Fruit fly (Drosophila melanogaster) S2 (cell line): ENCODE results near the gene Pak3.

Source experiments
- CG8478 ChIP-seq: fragments of >200 bp; optimal IDR thresholded peaks from 2 replicates; lab custom pipeline; 2018
- CTCF ChIP-seq, 2 experiments: fragments of >200 bp; optimal IDR thresholded peaks; 2 replicates each; lab custom pipeline; 2018

Pak3 gene

DNA sequence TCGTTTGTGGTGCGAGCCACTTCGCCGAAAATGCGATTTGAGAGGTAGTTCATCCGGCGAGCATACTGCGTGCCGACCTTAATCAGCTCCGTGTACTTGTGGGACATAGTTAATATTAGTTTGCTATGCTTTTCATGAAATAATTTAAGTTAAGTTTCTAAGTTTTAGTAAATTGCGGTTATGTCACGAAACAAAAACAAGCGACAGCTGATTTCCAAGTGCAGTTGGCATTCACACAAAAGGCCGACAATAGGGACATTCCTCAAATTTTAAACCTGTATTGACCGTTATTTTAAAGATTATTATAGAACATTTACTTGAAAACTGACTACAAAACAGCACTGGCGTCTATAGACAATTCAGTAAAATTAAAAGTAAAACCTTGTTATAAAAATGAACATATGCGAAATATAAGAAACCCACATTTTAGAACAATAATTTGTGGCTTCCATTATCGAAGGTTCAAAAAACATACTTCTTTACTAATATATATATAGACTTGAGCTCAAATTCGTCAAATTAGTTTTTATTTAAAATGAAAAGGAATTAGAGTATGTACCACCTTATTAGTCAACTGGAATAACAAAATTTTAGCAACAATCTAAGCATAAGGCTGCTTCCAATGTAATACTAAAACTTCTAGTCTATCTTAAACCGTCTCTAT, 17.1 kb downstream of the Pak3 start, which contains the start of gene mRpS33:
mRpS33 (minus strand) TSS at position 224 of the 664 bp plus-strand sequence.
- no peak for TF ChIP-seq CG8478 (lab: Kevin White, UChicago)
- no peak for TF ChIP-seq CTCF (optimal IDR thresholded peaks at IDR 0.05; lab: Kevin White, UChicago)

dm6 chr3R:16434599-16434998, 19.0 kb downstream of the Pak3 start, which contains the start of gene CG14881:
CG14881 (plus strand) TSS chr3R:16434899.
- TF ChIP-seq CTCF (optimal IDR thresholded peaks at IDR 0.05; lab: Kevin White, UChicago) (no peak), CG8478 (lab: Kevin White, UChicago) (no peak)

DNA sequence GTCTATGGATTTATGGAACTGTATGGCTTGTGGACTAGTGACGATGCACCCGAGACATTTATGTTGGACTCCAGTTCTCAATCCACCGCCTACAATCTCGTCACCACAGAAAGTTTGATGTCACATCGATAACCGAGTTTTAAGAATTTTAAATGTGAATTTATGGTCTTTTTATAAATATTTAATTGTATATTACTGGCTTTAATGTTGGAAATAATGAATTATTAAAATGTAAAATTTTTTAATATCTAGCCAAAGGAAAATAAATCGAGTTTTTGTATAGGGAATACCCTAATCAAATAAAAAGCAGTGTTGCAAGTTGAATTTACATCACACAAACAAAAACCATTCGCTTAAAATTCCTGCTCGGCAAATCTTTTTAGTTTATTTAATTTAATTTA, 21.0 kb downstream of the Pak3 start, which contains the start of gene Fntb:
Fntb (plus strand) TSS at position 334 of the 401 bp plus-strand sequence.
- TF ChIP-seq CG8478 (lab: Kevin White, UChicago): no peak

- TF ChIP-seq CTCF (optimal IDR thresholded peaks at IDR 0.05; lab: Kevin White, UChicago) (peak; percentile 97 to 98), CG8478 (lab: Kevin White, UChicago) (no peak)
Observed at dm6 chr3R:16431707-16432106, 21.9 kb downstream of the Pak3 start.

- TF ChIP-seq CG8478 (lab: Kevin White, UChicago) (no peak), CTCF (optimal IDR thresholded peaks at IDR 0.05; lab: Kevin White, UChicago) (no peak)
Observed at dm6 chr3R:16430381-16430780, 23.2 kb downstream of the Pak3 start, which contains the start of gene CG31279. CG31279 (plus strand) TSS chr3R:16430681.

- TF ChIP-seq CG8478 (lab: Kevin White, UChicago): no peak
- no peak for TF ChIP-seq CTCF (optimal IDR thresholded peaks at IDR 0.05; lab: Kevin White, UChicago)
Observed at dm6 chr3R:16427520-16427919, 26.1 kb downstream of the Pak3 start.

dm6 chr3R:16423323-16423722, 30.3 kb downstream of the Pak3 start:
- TF ChIP-seq CTCF (optimal IDR thresholded peaks at IDR 0.05; lab: Kevin White, UChicago) (no peak), CG8478 (lab: Kevin White, UChicago) (no peak)

DNA sequence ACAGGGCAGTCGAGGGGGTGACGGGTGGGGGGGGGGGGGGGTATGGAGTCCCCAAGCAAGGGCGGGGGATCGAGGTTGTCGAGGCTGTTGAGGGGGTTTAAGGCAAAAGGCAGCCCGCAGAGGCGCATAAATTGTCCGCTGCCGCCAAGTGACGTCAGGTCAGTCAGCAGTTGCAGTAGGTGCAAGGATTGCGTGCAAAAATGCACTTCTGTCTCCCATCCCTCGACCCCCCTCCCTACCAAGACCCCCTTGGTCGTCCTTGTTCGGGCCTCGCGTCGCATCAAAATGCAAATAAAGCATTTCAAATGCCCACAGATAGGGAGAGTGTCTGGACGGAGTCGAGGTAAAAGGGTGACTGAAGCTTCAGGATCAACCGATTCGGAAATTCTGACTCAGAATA, 37.1 kb downstream of the Pak3 start:
- TF ChIP-seq CTCF (optimal IDR thresholded peaks at IDR 0.05; lab: Kevin White, UChicago) (no peak), CG8478 (lab: Kevin White, UChicago) (no peak)

dm6 chr3R:16413734-16414133, 39.9 kb downstream of the Pak3 start:
- TF ChIP-seq CG8478 (lab: Kevin White, UChicago) (no peak), CTCF (optimal IDR thresholded peaks at IDR 0.05; lab: Kevin White, UChicago) (no peak)

DNA sequence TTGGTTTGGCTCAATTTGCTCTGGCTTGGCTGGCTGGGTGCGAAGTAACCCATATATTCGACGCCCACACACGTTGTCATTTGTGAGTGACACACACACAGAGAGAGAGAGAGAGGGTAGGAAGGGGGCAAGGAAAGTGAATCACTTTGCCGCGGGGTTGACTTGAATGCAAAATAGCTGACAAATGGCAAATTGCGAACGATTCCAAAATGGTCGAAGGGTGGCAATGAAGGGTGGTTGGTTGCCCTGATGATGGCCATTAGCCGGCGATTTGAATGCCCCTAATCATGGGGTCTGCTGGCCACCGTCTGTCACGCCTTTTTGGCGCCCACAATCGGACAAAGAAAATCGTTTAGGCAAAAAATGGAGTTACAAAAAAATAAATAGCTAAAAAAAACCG, 42.9 kb downstream of the Pak3 start:
- TF ChIP-seq CG8478 (lab: Kevin White, UChicago) (no peak), CTCF (optimal IDR thresholded peaks at IDR 0.05; lab: Kevin White, UChicago) (no peak)

- TF ChIP-seq CG8478 (lab: Kevin White, UChicago) (no peak), CTCF (optimal IDR thresholded peaks at IDR 0.05; lab: Kevin White, UChicago) (peak; percentile 62)
Observed at dm6 chr3R:16408434-16408833, 45.2 kb downstream of the Pak3 start.

- TF ChIP-seq CTCF (optimal IDR thresholded peaks at IDR 0.05; lab: Kevin White, UChicago) (no peak), CG8478 (lab: Kevin White, UChicago) (no peak)
Observed at dm6 chr3R:16406618-16407017, 47.0 kb downstream of the Pak3 start.

DNA sequence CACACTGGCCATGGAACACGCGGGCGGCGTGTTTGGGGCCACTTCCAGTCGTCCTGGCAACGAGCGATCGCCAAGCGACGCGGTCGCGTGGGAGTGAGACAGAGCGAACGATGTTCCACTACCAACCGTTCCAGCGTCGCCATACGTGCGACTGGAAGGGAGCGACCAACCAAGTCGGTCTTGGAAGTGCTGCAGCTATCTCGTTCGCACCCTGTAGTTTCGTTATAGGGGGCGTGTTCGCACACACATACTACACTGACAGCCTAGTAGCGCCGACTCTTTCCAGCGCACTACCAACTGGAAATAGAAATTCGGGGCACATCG, 49.9 kb downstream of the Pak3 start:
- TF ChIP-seq CTCF (optimal IDR thresholded peaks at IDR 0.05; lab: Kevin White, UChicago) (peak; percentile 53 to 69), CG8478 (lab: Kevin White, UChicago) (no peak)

- TF ChIP-seq CG8478 (lab: Kevin White, UChicago): no peak
- no peak for TF ChIP-seq CTCF (optimal IDR thresholded peaks at IDR 0.05; lab: Kevin White, UChicago)
Observed at dm6 chr3R:16403023-16403733, 50.4 kb downstream of the Pak3 start, which contains the start of gene ss. ss (minus strand) TSS chr3R:16403690.

DNA sequence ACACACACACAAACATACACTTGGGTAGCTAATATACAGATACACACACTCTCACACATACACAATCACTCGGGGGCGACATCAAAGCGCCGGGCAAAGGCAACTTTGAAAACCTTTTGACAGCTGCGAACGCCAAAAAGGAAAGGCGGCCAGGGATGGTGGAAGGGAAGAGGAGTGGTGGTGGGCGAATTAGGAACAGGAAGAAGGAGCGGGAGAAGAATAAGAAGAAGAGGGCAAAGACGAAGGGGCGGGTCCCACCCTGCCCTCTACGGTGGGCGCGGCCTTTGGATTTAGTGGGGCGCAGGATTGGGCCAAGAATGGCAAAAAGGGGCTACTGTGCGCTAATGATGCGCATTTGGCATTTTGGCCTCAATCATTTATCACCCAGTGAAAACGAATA, 57.1 kb downstream of the Pak3 start:
- TF ChIP-seq CG8478 (lab: Kevin White, UChicago) (no peak), CTCF (optimal IDR thresholded peaks at IDR 0.05; lab: Kevin White, UChicago) (no peak)
